Fruit fly (Drosophila melanogaster) whole organism, embryonic: Measurements from ENCODE around the gene CG11342.
A peak's percentile ranks its signal among the peaks of the same experiment; 100 is the strongest.

Experiments used
- Ada2b ChIP-seq: fragments of 200-800 bp; sonication (Bioruptor generic); IDR thresholded peaks from 2 replicates; pipeline ENCODE4 v1.3.6; 2022; ENCODE audit warnings: missing biosample characterization, missing genetic modification characterization
- Adf1 ChIP-seq: fragments of 200-800 bp; sonication (Bioruptor generic); IDR thresholded peaks from 2 replicates; pipeline ENCODE4 v1.3.6; 2022; ENCODE audit warnings: missing biosample characterization, missing genetic modification characterization
- Atf-2 ChIP-seq: fragments of 200-800 bp; sonication (Bioruptor generic); optimal IDR thresholded peaks from 2 replicates; lab custom pipeline; 2016; ENCODE audit warnings: missing biosample characterization, missing genetic modification characterization
- Atf6 ChIP-seq: fragments of 200-800 bp; sonication (Bioruptor generic); IDR thresholded peaks from 2 replicates; pipeline ENCODE4 v1.3.6; 2022; ENCODE audit warnings: missing biosample characterization, missing genetic modification characterization
- B-H2 ChIP-seq: fragments of 200-800 bp; sonication (Bioruptor generic); optimal IDR thresholded peaks from 2 replicates; lab custom pipeline; 2018; ENCODE audit warnings: missing biosample characterization, mild to moderate bottlenecking, missing genetic modification characterization
- Bdp1 ChIP-seq: fragments of 200-800 bp; sonication (Bioruptor generic); optimal IDR thresholded peaks from 3 replicates; lab custom pipeline; 2016; ENCODE audit warnings: missing biosample characterization, missing genetic modification characterization
- BtbVII ChIP-seq: fragments of 200-800 bp; sonication (Bioruptor generic); optimal IDR thresholded peaks from 3 replicates; lab custom pipeline; 2017; ENCODE audit warnings: missing biosample characterization, mild to moderate bottlenecking, missing genetic modification characterization
- CG10274 ChIP-seq: fragments of 200-800 bp; sonication (Bioruptor generic); optimal IDR thresholded peaks from 3 replicates; lab custom pipeline; 2017; ENCODE audit warnings: missing biosample characterization, mild to moderate bottlenecking, missing genetic modification characterization
- CG10959 ChIP-seq: fragments of 200-800 bp; sonication (Bioruptor generic); IDR thresholded peaks from 2 replicates; pipeline ENCODE4 v1.3.6; 2022; ENCODE audit warnings: missing biosample characterization, missing genetic modification characterization
- CG15073 ChIP-seq: fragments of 200-800 bp; sonication (Bioruptor generic); optimal IDR thresholded peaks from 2 replicates; lab custom pipeline; 2016; ENCODE audit warnings: missing biosample characterization, missing genetic modification characterization
- CG1792 ChIP-seq: fragments of 200-800 bp; sonication (Bioruptor generic); optimal IDR thresholded peaks from 2 replicates; lab custom pipeline; 2016; ENCODE audit warnings: missing biosample characterization, missing genetic modification characterization
- CG31224 ChIP-seq: fragments of 200-800 bp; sonication (Bioruptor generic); IDR thresholded peaks from 2 replicates; pipeline ENCODE4 v1.3.6; 2022; ENCODE audit warnings: missing biosample characterization, missing genetic modification characterization
- CG31365 ChIP-seq: fragments of 200-800 bp; sonication (Bioruptor generic); optimal IDR thresholded peaks from 2 replicates; lab custom pipeline; 2018; ENCODE audit warnings: missing biosample characterization, mild to moderate bottlenecking, missing genetic modification characterization
- CG32532 ChIP-seq: fragments of 200-800 bp; sonication (Bioruptor generic); IDR thresholded peaks from 2 replicates; pipeline ENCODE4 v1.3.6; 2022; ENCODE audit warnings: missing biosample characterization, missing genetic modification characterization
- CG32767 ChIP-seq: fragments of 200-800 bp; sonication (Bioruptor generic); IDR thresholded peaks from 2 replicates; pipeline ENCODE4 v1.3.6; 2022; ENCODE audit warnings: missing biosample characterization, missing genetic modification characterization
- CG34224 ChIP-seq: fragments of 200-800 bp; sonication (Bioruptor generic); IDR thresholded peaks from 3 replicates; pipeline ENCODE4 v1.3.6; 2022; ENCODE audit warnings: missing biosample characterization, missing genetic modification characterization; ENCODE audit not compliant: partially characterized antibody
- CG6254 ChIP-seq: fragments of 200-800 bp; sonication (Bioruptor generic); optimal IDR thresholded peaks from 3 replicates; lab custom pipeline; 2017; ENCODE audit warnings: mild to moderate bottlenecking, missing biosample characterization, missing genetic modification reagents, missing genetic modification characterization
- CG7357 ChIP-seq: fragments of 200-800 bp; sonication (Bioruptor generic); IDR thresholded peaks from 3 replicates; pipeline ENCODE4 v1.3.6; 2022; ENCODE audit warnings: missing biosample characterization, missing genetic modification characterization
- CG8359 ChIP-seq: fragments of 200-800 bp; sonication (Bioruptor generic); optimal IDR thresholded peaks from 2 replicates; lab custom pipeline; 2017; ENCODE audit warnings: missing biosample characterization, mild to moderate bottlenecking, missing genetic modification characterization, borderline replicate concordance
- CG9609 ChIP-seq: fragments of 200-800 bp; sonication (Bioruptor generic); optimal IDR thresholded peaks from 3 replicates; lab custom pipeline; 2016; ENCODE audit warnings: missing biosample characterization, missing genetic modification characterization
- Ets65A ChIP-seq: fragments of 200-800 bp; sonication (Bioruptor generic); peaks from one replicate; lab custom pipeline; 2016; ENCODE audit warnings: missing biosample characterization, missing genetic modification characterization
- Gug ChIP-seq: fragments of 200-800 bp; sonication (Bioruptor generic); IDR thresholded peaks from 4 replicates; pipeline ENCODE4 v1.3.6; 2022; ENCODE audit warnings: missing biosample characterization, missing genetic modification characterization
- Hand ChIP-seq: fragments of 200-800 bp; sonication (Bioruptor generic); optimal IDR thresholded peaks from 2 replicates; lab custom pipeline; 2017; ENCODE audit warnings: mild to moderate bottlenecking, missing biosample characterization, missing genetic modification reagents, missing genetic modification characterization
- Hr78 ChIP-seq, 2 experiments: fragments of 200-800 bp in 1 of 2; fragments of >200 bp in 1 of 2; sonication (Bioruptor generic) in 1 of 2; optimal IDR thresholded peaks; 2 replicates each; lab custom pipeline; 2017 to 2019; ENCODE audit warnings: missing biosample characterization in 2 of 2, missing genetic modification characterization in 2 of 2, mild to moderate bottlenecking in 1 of 2, moderate library complexity in 1 of 2
- NFAT ChIP-seq: fragments of 200-800 bp; sonication (Bioruptor generic); IDR thresholded peaks from 2 replicates; pipeline ENCODE4 v1.3.6; 2022; ENCODE audit warnings: missing biosample characterization, missing genetic modification characterization
- Optix ChIP-seq: fragments of 200-800 bp; sonication (Bioruptor generic); IDR thresholded peaks from 3 replicates; pipeline ENCODE4 v1.3.6; 2022; ENCODE audit warnings: missing biosample characterization, missing genetic modification characterization
- Rfx ChIP-seq: fragments of 200-800 bp; sonication (Bioruptor generic); IDR thresholded peaks from 2 replicates; pipeline ENCODE4 v1.3.6; 2022; ENCODE audit warnings: missing biosample characterization, missing genetic modification characterization
- Scr ChIP-seq: fragments of 200-800 bp; sonication (Bioruptor generic); IDR thresholded peaks from 2 replicates; pipeline ENCODE4 v1.3.6; 2022; ENCODE audit warnings: missing biosample characterization, missing genetic modification characterization; ENCODE audit not compliant: partially characterized antibody
- ab ChIP-seq: fragments of 200-800 bp; sonication (Bioruptor generic); optimal IDR thresholded peaks from 2 replicates; lab custom pipeline; 2016; ENCODE audit warnings: missing biosample characterization, missing genetic modification characterization
- bcd ChIP-seq: fragments of 200-800 bp; sonication (Bioruptor generic); optimal IDR thresholded peaks from 2 replicates; lab custom pipeline; 2017; ENCODE audit warnings: missing biosample characterization, mild to moderate bottlenecking, missing genetic modification characterization
- bigmax ChIP-seq: fragments of 200-800 bp; sonication (Bioruptor generic); optimal IDR thresholded peaks from 2 replicates; lab custom pipeline; 2018; ENCODE audit warnings: missing biosample characterization, mild to moderate bottlenecking, missing genetic modification characterization
- btn ChIP-seq: fragments of 200-800 bp; sonication (Bioruptor generic); optimal IDR thresholded peaks from 2 replicates; lab custom pipeline; 2016; ENCODE audit warnings: missing biosample characterization, missing genetic modification characterization
- cwo ChIP-seq: fragments of 200-800 bp; sonication (Bioruptor generic); optimal IDR thresholded peaks from 3 replicates; lab custom pipeline; 2017; ENCODE audit warnings: missing biosample characterization, missing genetic modification characterization, mild to moderate bottlenecking, moderate library complexity, missing genetic modification reagents
- ken ChIP-seq: fragments of 200-800 bp; sonication (Bioruptor generic); IDR thresholded peaks from 3 replicates; pipeline ENCODE4 v1.3.6; 2022; ENCODE audit warnings: missing biosample characterization, missing genetic modification characterization
- kni ChIP-seq: fragments of 200-800 bp; sonication (Bioruptor generic); optimal IDR thresholded peaks from 3 replicates; lab custom pipeline; 2017; ENCODE audit warnings: mild to moderate bottlenecking, missing biosample characterization, missing genetic modification reagents, missing genetic modification characterization
- lmd ChIP-seq: fragments of 200-800 bp; sonication (Bioruptor generic); IDR thresholded peaks from 2 replicates; pipeline ENCODE4 v1.3.6; 2022; ENCODE audit warnings: missing biosample characterization, missing genetic modification characterization
- lola ChIP-seq, 3 experiments: fragments of >200 bp in 2 of 3; fragments of 200-800 bp in 1 of 3; sonication (Bioruptor generic) in 1 of 3; optimal IDR thresholded peaks; 2 replicates each; lab custom pipeline; 2017 to 2019; ENCODE audit warnings: missing biosample characterization in 3 of 3, missing genetic modification characterization in 3 of 3, mild to moderate bottlenecking in 1 of 3, moderate library complexity in 1 of 3
- lov ChIP-seq, 2 experiments: fragments of 200-800 bp in 1 of 2; fragments of >200 bp in 1 of 2; sonication (Bioruptor generic) in 1 of 2; IDR thresholded peaks in 1 of 2; optimal IDR thresholded peaks in 1 of 2; 2 replicates in 1 of 2; 3 replicates in 1 of 2; pipeline versions ENCODE4 v1.3.6 to Lab custom; 2017 to 2022; ENCODE audit warnings: missing biosample characterization in 1 of 2, missing genetic modification characterization in 1 of 2
- mirr ChIP-seq: fragments of 200-800 bp; sonication (Bioruptor generic); optimal IDR thresholded peaks from 3 replicates; lab custom pipeline; 2018; ENCODE audit warnings: missing biosample characterization, mild to moderate bottlenecking, missing genetic modification characterization
- mld ChIP-seq: fragments of 200-800 bp; sonication (Bioruptor generic); IDR thresholded peaks from 3 replicates; pipeline ENCODE4 v1.3.6; 2022; ENCODE audit warnings: missing biosample characterization, missing genetic modification characterization; ENCODE audit not compliant: partially characterized antibody
- otp ChIP-seq: fragments of 200-800 bp; sonication (Bioruptor generic); IDR thresholded peaks from 3 replicates; pipeline ENCODE4, ENCODE4 v1.3.6; 2022; ENCODE audit warnings: missing biosample characterization, missing genetic modification characterization
- prd ChIP-seq, 3 experiments: fragments of >200 bp in 2 of 3; fragments of 200-800 bp in 1 of 3; sonication (Bioruptor generic) in 1 of 3; optimal IDR thresholded peaks in 2 of 3; IDR thresholded peaks in 1 of 3; 2 replicates in 2 of 3; 3 replicates in 1 of 3; pipeline versions ENCODE4 v1.3.6 to Lab custom; 2017 to 2022; ENCODE audit warnings: missing biosample characterization in 1 of 3, missing genetic modification characterization in 1 of 3
- schlank ChIP-seq: fragments of 200-800 bp; sonication (Bioruptor generic); optimal IDR thresholded peaks from 2 replicates; lab custom pipeline; 2018; ENCODE audit warnings: missing biosample characterization, mild to moderate bottlenecking, missing genetic modification characterization
- shn ChIP-seq: fragments of 200-800 bp; sonication (Bioruptor generic); optimal IDR thresholded peaks from 3 replicates; lab custom pipeline; 2016; ENCODE audit warnings: missing biosample characterization, missing genetic modification characterization
- sqz ChIP-seq: fragments of 200-800 bp; sonication (Bioruptor generic); optimal IDR thresholded peaks from 3 replicates; lab custom pipeline; 2018; ENCODE audit warnings: missing biosample characterization, mild to moderate bottlenecking, missing genetic modification characterization
- trh ChIP-seq: fragments of 200-800 bp; sonication (Bioruptor generic); optimal IDR thresholded peaks from 2 replicates; lab custom pipeline; 2016; ENCODE audit warnings: missing biosample characterization, missing genetic modification characterization

Gene CG11342

DNA sequence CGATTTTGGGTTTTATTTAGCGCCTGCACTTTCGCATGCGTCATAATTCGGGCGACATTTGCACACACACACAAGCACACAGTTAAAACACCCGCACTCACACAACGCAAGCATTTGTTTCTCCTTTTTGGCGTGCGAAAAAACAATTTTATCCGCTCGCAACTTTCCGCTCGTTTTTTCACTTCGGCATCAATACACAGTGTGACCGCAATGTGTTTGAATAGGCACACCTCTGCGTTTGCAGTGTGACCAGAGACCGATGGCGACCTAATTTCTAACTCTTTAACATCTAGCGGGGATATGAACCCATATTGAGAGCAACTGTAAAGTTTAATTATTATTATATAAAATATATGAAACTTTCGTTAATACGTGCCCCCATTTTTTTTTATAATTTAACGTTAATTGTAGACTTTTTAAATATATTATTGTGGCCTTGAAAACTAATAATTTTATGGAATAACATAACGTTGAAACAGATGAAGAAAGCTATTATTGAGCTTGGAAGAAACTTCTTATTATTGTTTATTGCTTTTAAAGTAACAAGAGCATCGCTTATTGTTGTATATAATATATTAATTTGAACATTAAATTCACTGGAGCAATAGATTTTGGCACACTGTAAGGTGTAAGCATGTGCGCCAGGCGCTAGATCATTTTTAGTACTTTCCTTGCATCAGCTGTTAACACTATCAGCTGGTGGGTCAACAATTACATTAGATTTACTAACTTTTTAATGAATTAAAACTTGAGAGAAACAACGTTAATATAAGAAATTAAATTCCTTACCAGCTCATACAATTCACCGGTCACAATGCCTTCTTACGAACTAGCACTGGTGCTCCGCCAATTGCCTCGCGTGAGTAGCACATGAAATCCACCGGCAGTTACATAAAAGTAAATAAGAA is 3.1 kb downstream of the CG11342 start, which contains the start of the genes Cip4 and mRpS6 (continued):
- TF ChIP-seq sqz (GFP tag; lab: Kevin White, UChicago) (peak; percentile 36), Atf-2 (GFP tag; lab: Kevin White, UChicago) (no peak), mirr (GFP tag; lab: Kevin White, UChicago) (no peak), NFAT (GFP tag; lab: Robert Waterston, UW) (peak; percentile 57; the same call in 1 of the 2 replicates), mld (GFP tag; lab: Robert Waterston, UW) (0 out of 3 replicates have a peak, but pooled peaks have one; percentile 47), Ets65A (GFP tag; lab: Kevin White, UChicago) (peak; percentile 91), lmd (GFP tag; lab: Robert Waterston, UW) (peak; percentile 51; the same call in 1 of the 2 replicates), Rfx (GFP tag; lab: Robert Waterston, UW) (peak; percentile 83), Adf1 (GFP tag; lab: Robert Waterston, UW) (peak; percentile 46), CG10959 (no peak), CG32532 (GFP tag; lab: Robert Waterston, UW) (peak; percentile 84), trh (peak; percentile 69), schlank (tag; lab: Kevin White, UChicago) (no peak), CG8359 (GFP tag; lab: Kevin White, UChicago) (no peak), CG15073 (GFP tag; lab: Kevin White, UChicago) (peak; percentile 49), Bdp1 (GFP tag; lab: Kevin White, UChicago) (peak; percentile 38), Ada2b (peak; percentile 47), lola (GFP tag; optimal IDR thresholded peaks at IDR 0.05; lab: Kevin White, UChicago) (peak in 1 of 3 experiments; percentile 80), otp (GFP tag; lab: Robert Waterston, UW) (peak; percentile 79; the same call in 2 of the 3 replicates), CG6254 (GFP tag; lab: Kevin White, UChicago) (no peak), B-H2 (GFP tag; lab: Kevin White, UChicago) (peak; percentile 85), ab (GFP tag; lab: Kevin White, UChicago) (no peak), prd (optimal IDR thresholded peaks at IDR 0.05; lab: Kevin White, UChicago) (no peak), prd (GFP tag; IDR thresholded peaks at IDR 0.05; lab: Robert Waterston, UW) (peak; percentile 76), Hr78 (GFP tag; optimal IDR thresholded peaks at IDR 0.05; lab: Kevin White, UChicago) (peak in 1 of 2 experiments; percentile 46), CG31224 (GFP tag; lab: Robert Waterston, UW) (peak; percentile 51; the same call in 1 of the 2 replicates), CG10274 (GFP tag; lab: Kevin White, UChicago) (no peak), CG7357 (GFP tag; lab: Robert Waterston, UW) (peak; percentile 39; the same call in 1 of the 3 replicates), cwo (GFP tag; lab: Kevin White, UChicago) (peak; percentile 37), Hand (peak; percentile 49), shn (GFP tag; lab: Kevin White, UChicago) (peak; percentile 18), CG34224 (GFP tag; lab: Robert Waterston, UW) (no peak; the same call in 2 of the 3 replicates), CG31365 (tag; lab: Kevin White, UChicago) (no peak), Gug (peak; percentile 40; the same call in 2 of the 4 replicates), Optix (GFP tag; lab: Robert Waterston, UW) (peak; percentile 63; the same call in 2 of the 3 replicates), CG9609 (no peak), btn (no peak), kni (GFP tag; lab: Kevin White, UChicago) (no peak), ken (GFP tag; lab: Robert Waterston, UW) (peak; percentile 84), bcd (peak; percentile 47), Scr (no peak), CG32767 (GFP tag; lab: Robert Waterston, UW) (peak; percentile 73), Atf6 (peak; percentile 86), bigmax (GFP tag; lab: Kevin White, UChicago) (no peak), lov (optimal IDR thresholded peaks at IDR 0.05; lab: Kevin White, UChicago) (no peak), lov (GFP tag; IDR thresholded peaks at IDR 0.05; lab: Robert Waterston, UW) (peak; percentile 65; the same call in 2 of the 3 replicates), CG1792 (GFP tag; lab: Kevin White, UChicago) (no peak), BtbVII (GFP tag; lab: Kevin White, UChicago) (no peak)
